Worm (Caenorhabditis elegans): Measurements from ENCODE around the gene pals-24.

ce11 chrIII:124478-124877 lies 4.2 kb downstream of the pals-24 start, which contains the start of gene pals-23:
- TF ChIP-seq nhr-12 (tag; optimal IDR thresholded peaks at IDR 0.05) (no peak), elt-1 (tag; optimal IDR thresholded peaks at IDR 0.05; ENCODE audit: borderline replicate concordance, insufficient read depth) (no peak), lsy-2 (tag; optimal IDR thresholded peaks at IDR 0.05) (no peak), nhr-237 (tag; optimal IDR thresholded peaks at IDR 0.05) (no peak), nhr-28 (tag; optimal IDR thresholded peaks at IDR 0.05) (no peak), snpc-4 (tag; optimal IDR thresholded peaks at IDR 0.05) (no peak), nhr-76 (tag; optimal IDR thresholded peaks at IDR 0.05) (no peak), mab-5 (tag; optimal IDR thresholded peaks at IDR 0.05) (no peak), blmp-1 (tag; optimal IDR thresholded peaks at IDR 0.05) (no peak), ces-1 (GFP tag; optimal IDR thresholded peaks at IDR 0.05) (no peak), unc-39 (tag; optimal IDR thresholded peaks at IDR 0.05) (no peak), unc-120 (tag; optimal IDR thresholded peaks at IDR 0.05; ENCODE audit: poor library complexity, severe bottlenecking) (no peak)
